Worm (Caenorhabditis elegans) whole organism, L2 larva: ENCODE data around the gene marg-1.

Experiments used
- R02D3.7 ChIP-seq: fragments of 150-350 bp; optimal IDR thresholded peaks from 2 replicates; lab custom pipeline; 2014; ENCODE audit warnings: missing biosample characterization, missing genetic modification characterization
- ZK546.5 ChIP-seq: sonication (generic microtip); optimal IDR thresholded peaks from 2 replicates; lab custom pipeline; 2017; ENCODE audit warnings: missing biosample characterization, missing genetic modification characterization
- ama-1 ChIP-seq: fragments of 150-350 bp; optimal IDR thresholded peaks from 2 replicates; lab custom pipeline; 2018; ENCODE audit warnings: inconsistent platforms
- elt-3 ChIP-seq: sonication (generic microtip); optimal IDR thresholded peaks from 2 replicates; lab custom pipeline; 2017; ENCODE audit warnings: missing biosample characterization, missing genetic modification characterization
- gmeb-1 ChIP-seq: fragments of 150-350 bp; optimal IDR thresholded peaks from 2 replicates; lab custom pipeline; 2014; ENCODE audit warnings: missing biosample characterization, missing genetic modification characterization
- lin-13 ChIP-seq: fragments of 150-350 bp; optimal IDR thresholded peaks from 2 replicates; lab custom pipeline; 2014; ENCODE audit warnings: missing biosample characterization, missing genetic modification reagents, missing genetic modification characterization
- lin-39 ChIP-seq: fragments of 150-350 bp; optimal IDR thresholded peaks from 2 replicates; lab custom pipeline; 2014; ENCODE audit warnings: missing biosample characterization, missing genetic modification reagents, missing genetic modification characterization
- nhr-10 ChIP-seq: sonication (generic microtip); optimal IDR thresholded peaks from 2 replicates; lab custom pipeline; 2017; ENCODE audit warnings: missing biosample characterization, missing genetic modification characterization
- nhr-129 ChIP-seq: fragments of 150-350 bp; optimal IDR thresholded peaks from 2 replicates; lab custom pipeline; 2014; ENCODE audit warnings: missing biosample characterization, missing genetic modification characterization
- nhr-237 ChIP-seq: fragments of 150-350 bp; optimal IDR thresholded peaks from 2 replicates; lab custom pipeline; 2014; ENCODE audit warnings: missing biosample characterization, missing genetic modification characterization
- nhr-25 ChIP-seq: fragments of 150-350 bp; sonication (generic microtip); optimal IDR thresholded peaks from 3 replicates; lab custom pipeline; 2014; ENCODE audit warnings: missing biosample characterization, missing genetic modification characterization
- nhr-77 ChIP-seq: fragments of 150-350 bp; optimal IDR thresholded peaks from 2 replicates; lab custom pipeline; 2014; ENCODE audit warnings: missing biosample characterization, missing genetic modification characterization
- unc-62 ChIP-seq: fragments of 150-350 bp; optimal IDR thresholded peaks from 2 replicates; lab custom pipeline; 2014; ENCODE audit warnings: missing biosample characterization, missing genetic modification reagents, missing genetic modification characterization

DNA sequence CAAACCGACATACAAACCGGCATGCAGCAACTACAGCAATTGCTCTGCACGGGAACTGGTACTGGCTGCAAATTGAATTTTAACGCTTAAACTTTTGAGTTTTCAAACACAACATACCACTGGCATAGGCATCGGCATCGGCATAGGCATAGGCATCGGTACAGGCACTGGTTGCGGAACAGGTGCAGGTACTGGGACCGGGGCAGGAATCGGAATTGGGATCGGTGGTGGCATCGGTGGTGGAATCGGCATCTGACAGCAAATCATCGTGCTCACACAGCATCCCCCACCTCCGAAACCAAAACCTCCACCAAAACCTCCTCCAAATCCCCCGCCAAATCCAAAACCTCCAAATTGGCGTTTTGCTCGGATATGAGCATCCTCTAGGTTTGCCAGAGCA lies 13.2 kb upstream of the marg-1 start:
- TF ChIP-seq nhr-237 (no peak), lin-39 (tag; lab: Kevin White, UChicago) (no peak), nhr-77 (no peak), R02D3.7 (tag; lab: Kevin White, UChicago) (no peak), nhr-25 (tag; lab: Kevin White, UChicago) (no peak), nhr-10 (tag; lab: Kevin White, UChicago) (no peak), elt-3 (tag; lab: Kevin White, UChicago) (no peak), ZK546.5 (tag; lab: Kevin White, UChicago) (no peak), gmeb-1 (no peak), unc-62 (GFP tag; lab: Kevin White, UChicago) (no peak), lin-13 (no peak), ama-1 (lab: Kevin White, UChicago) (no peak), nhr-129 (no peak)
